Fruit fly (Drosophila melanogaster) whole organism, embryonic: ENCODE measurements around the gene CG43693.

Source experiments
- C15 ChIP-seq: fragments of 200-800 bp; sonication (Bioruptor generic); IDR thresholded peaks from 3 replicates; pipeline ENCODE4 v1.3.6; 2022; ENCODE audit warnings: missing biosample characterization, missing genetic modification characterization
- CG10366 ChIP-seq: fragments of 200-800 bp; sonication (Bioruptor generic); IDR thresholded peaks from 2 replicates; pipeline ENCODE4 v1.3.6; 2022; ENCODE audit warnings: missing biosample characterization, missing genetic modification characterization
- CG10654 ChIP-seq: fragments of 200-800 bp; sonication (Bioruptor generic); optimal IDR thresholded peaks from 2 replicates; lab custom pipeline; 2016; ENCODE audit warnings: missing biosample characterization, missing genetic modification characterization
- CG12155 ChIP-seq: fragments of 200-800 bp; sonication (Bioruptor generic); optimal IDR thresholded peaks from 3 replicates; lab custom pipeline; 2016; ENCODE audit warnings: missing biosample characterization, missing genetic modification characterization
- CG12659 ChIP-seq: fragments of 200-800 bp; sonication (Bioruptor generic); optimal IDR thresholded peaks from 3 replicates; lab custom pipeline; 2017; ENCODE audit warnings: mild to moderate bottlenecking, missing biosample characterization, missing genetic modification reagents, missing genetic modification characterization
- CG12942 ChIP-seq: fragments of 200-800 bp; sonication (Bioruptor generic); optimal IDR thresholded peaks from 3 replicates; lab custom pipeline; 2016; ENCODE audit warnings: missing biosample characterization, missing genetic modification characterization
- CG13775 ChIP-seq: fragments of 200-800 bp; sonication (Bioruptor generic); optimal IDR thresholded peaks from 3 replicates; lab custom pipeline; 2017; ENCODE audit warnings: missing biosample characterization, mild to moderate bottlenecking, missing genetic modification characterization
- CG15011 ChIP-seq: fragments of 200-800 bp; sonication (Bioruptor generic); optimal IDR thresholded peaks from 3 replicates; lab custom pipeline; 2018; ENCODE audit warnings: missing biosample characterization, mild to moderate bottlenecking, missing genetic modification characterization
- CG15269 ChIP-seq: fragments of 200-800 bp; sonication (Bioruptor generic); optimal IDR thresholded peaks from 2 replicates; lab custom pipeline; 2018; ENCODE audit warnings: missing biosample characterization, mild to moderate bottlenecking, missing genetic modification characterization, moderate library complexity
- CG1647 ChIP-seq: fragments of 200-800 bp; sonication (Bioruptor generic); optimal IDR thresholded peaks from 3 replicates; lab custom pipeline; 2016; ENCODE audit warnings: missing biosample characterization, missing genetic modification characterization
- CG18764 ChIP-seq: fragments of 200-800 bp; sonication (Bioruptor generic); optimal IDR thresholded peaks from 3 replicates; lab custom pipeline; 2016; ENCODE audit warnings: missing biosample characterization, missing genetic modification characterization
- CG32532 ChIP-seq: fragments of 200-800 bp; sonication (Bioruptor generic); IDR thresholded peaks from 2 replicates; pipeline ENCODE4 v1.3.6; 2022; ENCODE audit warnings: missing biosample characterization, missing genetic modification characterization
- CG3838 ChIP-seq: fragments of 200-800 bp; sonication (Bioruptor generic); optimal IDR thresholded peaks from 3 replicates; lab custom pipeline; 2016; ENCODE audit warnings: missing biosample characterization, missing genetic modification characterization
- CG4820 ChIP-seq: fragments of 200-800 bp; sonication (Bioruptor generic); optimal IDR thresholded peaks from 3 replicates; lab custom pipeline; 2016; ENCODE audit warnings: missing biosample characterization, missing genetic modification characterization
- CG5180 ChIP-seq: fragments of 200-800 bp; sonication (Bioruptor generic); optimal IDR thresholded peaks from 3 replicates; lab custom pipeline; 2017; ENCODE audit warnings: missing biosample characterization, missing genetic modification characterization, mild to moderate bottlenecking, moderate library complexity, missing genetic modification reagents
- CG7372 ChIP-seq: fragments of 200-800 bp; sonication (Bioruptor generic); IDR thresholded peaks from 2 replicates; pipeline ENCODE4 v1.3.6; 2022; ENCODE audit warnings: missing biosample characterization, missing genetic modification characterization
- CG9609 ChIP-seq: fragments of 200-800 bp; sonication (Bioruptor generic); optimal IDR thresholded peaks from 3 replicates; lab custom pipeline; 2016; ENCODE audit warnings: missing biosample characterization, missing genetic modification characterization
- Chrac-16 ChIP-seq: fragments of 200-800 bp; sonication (Bioruptor generic); optimal IDR thresholded peaks from 3 replicates; lab custom pipeline; 2016; ENCODE audit warnings: missing biosample characterization, missing genetic modification characterization
- D ChIP-seq, 2 experiments: fragments of 200-800 bp in 1 of 2; fragments of >200 bp in 1 of 2; sonication (Bioruptor generic) in 1 of 2; optimal IDR thresholded peaks; 2 replicates in 1 of 2; 3 replicates in 1 of 2; lab custom pipeline; 2017; ENCODE audit warnings: mild to moderate bottlenecking in 1 of 2, missing biosample characterization in 1 of 2, missing genetic modification characterization in 1 of 2, missing genetic modification reagents in 1 of 2
- Elba2 ChIP-seq: fragments of 200-800 bp; sonication (Bioruptor generic); optimal IDR thresholded peaks from 3 replicates; lab custom pipeline; 2016; ENCODE audit warnings: missing biosample characterization, missing genetic modification characterization
- Ets65A ChIP-seq: fragments of 200-800 bp; sonication (Bioruptor generic); peaks from one replicate; lab custom pipeline; 2016; ENCODE audit warnings: missing biosample characterization, missing genetic modification characterization
- HmgD ChIP-seq: fragments of 200-800 bp; sonication (Bioruptor generic); optimal IDR thresholded peaks from 3 replicates; lab custom pipeline; 2016; ENCODE audit warnings: missing biosample characterization, missing genetic modification characterization
- Hr39 ChIP-seq: fragments of >200 bp; optimal IDR thresholded peaks from 2 replicates; lab custom pipeline; 2017
- Kr ChIP-seq: fragments of 200-800 bp; sonication (Bioruptor generic); optimal IDR thresholded peaks from 2 replicates; lab custom pipeline; 2017; ENCODE audit warnings: missing biosample characterization, mild to moderate bottlenecking, missing genetic modification characterization
- MBD-R2 ChIP-seq: fragments of 200-800 bp; sonication (Bioruptor generic); IDR thresholded peaks from 2 replicates; pipeline ENCODE4 v1.3.6; 2022; ENCODE audit warnings: missing biosample characterization, missing genetic modification characterization
- NK7.1 ChIP-seq: fragments of 200-800 bp; sonication (Bioruptor generic); optimal IDR thresholded peaks from 3 replicates; lab custom pipeline; 2016; ENCODE audit warnings: missing biosample characterization, missing genetic modification characterization
- Neu2 ChIP-seq: fragments of 200-800 bp; sonication (Bioruptor generic); optimal IDR thresholded peaks from 3 replicates; lab custom pipeline; 2016; ENCODE audit warnings: missing biosample characterization, missing genetic modification characterization, borderline replicate concordance
- NfI ChIP-seq: fragments of 200-800 bp; sonication (Bioruptor generic); optimal IDR thresholded peaks from 3 replicates; lab custom pipeline; 2018; ENCODE audit warnings: missing biosample characterization, mild to moderate bottlenecking, missing genetic modification characterization, moderate library complexity
- Side ChIP-seq: fragments of 200-800 bp; sonication (Bioruptor generic); optimal IDR thresholded peaks from 2 replicates; lab custom pipeline; 2016; ENCODE audit warnings: missing biosample characterization, missing genetic modification characterization
- chif ChIP-seq, 2 experiments: fragments of 200-800 bp; sonication (Bioruptor generic); optimal IDR thresholded peaks; 3 replicates each; lab custom pipeline; 2016; ENCODE audit warnings: missing biosample characterization in 2 of 2, missing genetic modification characterization in 2 of 2
- dysf ChIP-seq: fragments of 200-800 bp; sonication (Bioruptor generic); IDR thresholded peaks from 3 replicates; pipeline ENCODE4 v1.3.6; 2022; ENCODE audit warnings: missing biosample characterization, missing genetic modification characterization
- fru ChIP-seq: fragments of >200 bp; optimal IDR thresholded peaks from 2 replicates; lab custom pipeline; 2017
- gro ChIP-seq: fragments of 200-800 bp; sonication (Bioruptor generic); optimal IDR thresholded peaks from 2 replicates; lab custom pipeline; 2016; ENCODE audit warnings: missing biosample characterization, missing genetic modification characterization
- ind ChIP-seq: fragments of 200-800 bp; sonication (Bioruptor generic); optimal IDR thresholded peaks from 3 replicates; lab custom pipeline; 2016; ENCODE audit warnings: missing biosample characterization, missing genetic modification characterization
- jumu ChIP-seq: fragments of 200-800 bp; sonication (Bioruptor generic); optimal IDR thresholded peaks from 3 replicates; lab custom pipeline; 2016; ENCODE audit warnings: missing biosample characterization, missing genetic modification characterization
- lov ChIP-seq, 2 experiments: fragments of 200-800 bp in 1 of 2; fragments of >200 bp in 1 of 2; sonication (Bioruptor generic) in 1 of 2; IDR thresholded peaks in 1 of 2; optimal IDR thresholded peaks in 1 of 2; 2 replicates in 1 of 2; 3 replicates in 1 of 2; pipeline versions ENCODE4 v1.3.6 to Lab custom; 2017 to 2022; ENCODE audit warnings: missing biosample characterization in 1 of 2, missing genetic modification characterization in 1 of 2
- luna ChIP-seq: fragments of 200-800 bp; sonication (Bioruptor generic); optimal IDR thresholded peaks from 2 replicates; lab custom pipeline; 2016; ENCODE audit warnings: missing biosample characterization, missing genetic modification characterization
- maf-S ChIP-seq: fragments of 200-800 bp; sonication (Bioruptor generic); optimal IDR thresholded peaks from 2 replicates; lab custom pipeline; 2016; ENCODE audit warnings: missing biosample characterization, missing genetic modification characterization
- pum ChIP-seq: fragments of 200-800 bp; sonication (Bioruptor generic); optimal IDR thresholded peaks from 2 replicates; lab custom pipeline; 2016; ENCODE audit warnings: missing biosample characterization, missing genetic modification characterization
- ranshi ChIP-seq: fragments of 200-800 bp; sonication (Bioruptor generic); IDR thresholded peaks from 2 replicates; pipeline ENCODE4 v1.3.6; 2022; ENCODE audit warnings: missing biosample characterization, missing genetic modification characterization
- rib ChIP-seq: fragments of 200-800 bp; sonication (Bioruptor generic); IDR thresholded peaks from 2 replicates; pipeline ENCODE4 v1.3.6; 2022; ENCODE audit warnings: missing biosample characterization, missing genetic modification characterization
- ro ChIP-seq: fragments of 200-800 bp; sonication (Bioruptor generic); IDR thresholded peaks from 2 replicates; pipeline ENCODE4 v1.3.6; 2022; ENCODE audit warnings: missing biosample characterization, missing genetic modification characterization
- sisA ChIP-seq: fragments of 200-800 bp; sonication (Bioruptor generic); IDR thresholded peaks from 2 replicates; pipeline ENCODE4 v1.3.6; 2022; ENCODE audit warnings: missing biosample characterization, missing genetic modification characterization
- stc ChIP-seq: fragments of 200-800 bp; sonication (Bioruptor generic); IDR thresholded peaks from 2 replicates; pipeline ENCODE4 v1.3.6; 2022; ENCODE audit warnings: missing biosample characterization, missing genetic modification characterization
- tin ChIP-seq: fragments of 200-800 bp; sonication (Bioruptor generic); optimal IDR thresholded peaks from 3 replicates; lab custom pipeline; 2016; ENCODE audit warnings: missing biosample characterization, missing genetic modification characterization
- tio ChIP-seq: fragments of 200-800 bp; sonication (Bioruptor generic); optimal IDR thresholded peaks from 2 replicates; lab custom pipeline; 2017; ENCODE audit warnings: missing biosample characterization, missing genetic modification characterization, inconsistent platforms
- twi ChIP-seq: fragments of 200-800 bp; optimal IDR thresholded peaks from 2 replicates; lab custom pipeline; 2019; ENCODE audit warnings: missing biosample characterization, mild to moderate bottlenecking, missing genetic modification characterization, moderate library complexity
- tx ChIP-seq: fragments of 200-800 bp; sonication (Bioruptor generic); optimal IDR thresholded peaks from 2 replicates; lab custom pipeline; 2016; ENCODE audit warnings: missing biosample characterization, missing genetic modification characterization
- usp ChIP-seq: fragments of >200 bp; optimal IDR thresholded peaks from 2 replicates; lab custom pipeline; 2017; ENCODE audit warnings: missing biosample characterization, missing genetic modification characterization
- wek ChIP-seq: fragments of 200-800 bp; sonication (Bioruptor generic); optimal IDR thresholded peaks from 3 replicates; lab custom pipeline; 2018; ENCODE audit warnings: missing biosample characterization, mild to moderate bottlenecking, missing genetic modification characterization, moderate library complexity

CG43693 gene

dm6 chr3L:11089805-11090440 lies 38.8 kb upstream of the CG43693 start (continued):
- 0 out of 3 replicates have a peak, but pooled peaks have one; percentile 39 for TF ChIP-seq C15 (GFP tag; lab: Robert Waterston, UW)
- TF ChIP-seq CG5180, result peak; percentile 86
- peak; percentile 96 for TF ChIP-seq Ets65A (GFP tag; lab: Kevin White, UChicago)
- peak; percentile 73 for TF ChIP-seq CG1647 (GFP tag; lab: Kevin White, UChicago)
- peak; percentile 47 for TF ChIP-seq CG12942 (GFP tag; lab: Kevin White, UChicago)
- TF ChIP-seq CG12659, result peak; percentile 96
- TF ChIP-seq ranshi (GFP tag; lab: Robert Waterston, UW), result peak; percentile 53; the same call in 1 of the 2 replicates
- TF ChIP-seq NK7.1 (GFP tag; lab: Kevin White, UChicago), result peak; percentile 79
- peak; percentile 89 for TF ChIP-seq NfI
- peak; percentile 71; the same call in 1 of the 2 replicates for TF ChIP-seq ro (GFP tag; lab: Robert Waterston, UW)
- peak; percentile 84 for TF ChIP-seq CG12155 (GFP tag; lab: Kevin White, UChicago)
- peak; percentile 54 for TF ChIP-seq CG9609 (GFP tag; lab: Kevin White, UChicago)
- TF ChIP-seq twi, result peak; percentile 81
- TF ChIP-seq pum (GFP tag; lab: Kevin White, UChicago), result peak; percentile 75
- TF ChIP-seq tin (GFP tag; lab: Kevin White, UChicago), result peak; percentile 87
- peak; percentile 41 for TF ChIP-seq maf-S (GFP tag; lab: Kevin White, UChicago)
- TF ChIP-seq CG32532 (GFP tag; lab: Robert Waterston, UW), result peak; percentile 58; the same call in 1 of the 2 replicates
- peak; percentile 65 for TF ChIP-seq Elba2 (GFP tag; lab: Kevin White, UChicago)
- peak; percentile 83 for TF ChIP-seq chif (GFP tag; optimal IDR thresholded peaks at IDR 0.05; lab: Kevin White, UChicago)
- peak; percentile 87 for TF ChIP-seq ind (GFP tag; lab: Kevin White, UChicago)
- TF ChIP-seq usp (GFP tag; lab: Kevin White, UChicago), result no peak
- peak; percentile 87 for TF ChIP-seq CG4820
- TF ChIP-seq CG10654 (GFP tag; lab: Kevin White, UChicago), result peak; percentile 52
- peak; percentile 91 for TF ChIP-seq Chrac-16
- TF ChIP-seq dysf (GFP tag; lab: Robert Waterston, UW), result peak; percentile 87; the same call in 1 of the 3 replicates
- peak; percentile 69 for TF ChIP-seq stc (GFP tag; lab: Robert Waterston, UW)
- peak; percentile 78 for TF ChIP-seq wek (GFP tag; lab: Kevin White, UChicago)
- TF ChIP-seq CG3838 (GFP tag; lab: Kevin White, UChicago), result peak; percentile 79
- TF ChIP-seq Neu2, result peak; percentile 25
- peak; percentile 67 for TF ChIP-seq CG15011 (GFP tag; lab: Kevin White, UChicago)
- peak; percentile 77 for TF ChIP-seq Side
- TF ChIP-seq CG13775 (GFP tag; lab: Kevin White, UChicago), result peak; percentile 92
- peak; percentile 88 for TF ChIP-seq Kr
- no peak for TF ChIP-seq luna (GFP tag; lab: Kevin White, UChicago)
- TF ChIP-seq CG15269 (tag; lab: Kevin White, UChicago), result peak; percentile 95
- TF ChIP-seq tx (GFP tag; lab: Kevin White, UChicago), result peak; percentile 80
- TF ChIP-seq sisA (GFP tag; lab: Robert Waterston, UW), result peak; percentile 74
- no peak for TF ChIP-seq lov (optimal IDR thresholded peaks at IDR 0.05; lab: Kevin White, UChicago)
- TF ChIP-seq lov (GFP tag; IDR thresholded peaks at IDR 0.05; lab: Robert Waterston, UW), result peak; percentile 82
- TF ChIP-seq Hr39 (lab: Kevin White, UChicago), result no peak
- TF ChIP-seq fru, result no peak
- no peak for TF ChIP-seq D (optimal IDR thresholded peaks at IDR 0.05; lab: Kevin White, UChicago)
- peak; percentile 87 for TF ChIP-seq D (GFP tag; optimal IDR thresholded peaks at IDR 0.05; lab: Kevin White, UChicago)
- TF ChIP-seq HmgD (GFP tag; lab: Kevin White, UChicago), result no peak
- TF ChIP-seq rib, result no peak
- peak; percentile 68 for TF ChIP-seq jumu (GFP tag; lab: Kevin White, UChicago)
- TF ChIP-seq CG10366, result peak; percentile 68; the same call in 1 of the 2 replicates
- peak; percentile 81 for TF ChIP-seq CG18764 (GFP tag; lab: Kevin White, UChicago)
- peak; percentile 95 for TF ChIP-seq tio (GFP tag; lab: Kevin White, UChicago)
- TF ChIP-seq MBD-R2 (GFP tag; lab: Robert Waterston, UW), result peak; percentile 23; the same call in 1 of the 2 replicates
- TF ChIP-seq CG7372, result peak; percentile 72; the same call in 1 of the 2 replicates
- peak; percentile 22 for TF ChIP-seq gro (GFP tag; lab: Kevin White, UChicago)
